Worm (Caenorhabditis elegans): Measurements from ENCODE around the gene mut-7.

ce11 chrIII:9564410-9564809, 22.2 kb upstream of the mut-7 start, which contains the start of gene C48B4.10:
- TF ChIP-seq elt-3 (tag; optimal IDR thresholded peaks at IDR 0.05), result no peak
- no peak for TF ChIP-seq unc-55 (GFP tag; optimal IDR thresholded peaks at IDR 0.05)
- TF ChIP-seq ama-1 (optimal IDR thresholded peaks at IDR 0.05), result no peak
- no peak for TF ChIP-seq skn-1 (tag; optimal IDR thresholded peaks at IDR 0.05)
- TF ChIP-seq nhr-237 (tag; optimal IDR thresholded peaks at IDR 0.05), result no peak
- TF ChIP-seq lsy-2 (tag; optimal IDR thresholded peaks at IDR 0.05), result no peak
- no peak for TF ChIP-seq mdl-1 (tag; optimal IDR thresholded peaks at IDR 0.05)
- TF ChIP-seq elt-1 (tag; optimal IDR thresholded peaks at IDR 0.05), result no peak
- no peak for TF ChIP-seq lin-11 (tag; optimal IDR thresholded peaks at IDR 0.05)
- TF ChIP-seq unc-62 (GFP tag; optimal IDR thresholded peaks at IDR 0.05), result no peak
- TF ChIP-seq lin-13 (GFP tag; optimal IDR thresholded peaks at IDR 0.05), result no peak
- TF ChIP-seq nhr-23 (tag; optimal IDR thresholded peaks at IDR 0.05), result no peak
- TF ChIP-seq snpc-4 (tag; optimal IDR thresholded peaks at IDR 0.05), result no peak
- TF ChIP-seq fos-1 (tag; optimal IDR thresholded peaks at IDR 0.05), result no peak
